Fruit fly (Drosophila melanogaster) whole organism, embryonic: ENCODE measurements around the gene CG43095.

Source experiments
- Abd-B ChIP-seq: fragments of 200-800 bp; sonication (Bioruptor generic); optimal IDR thresholded peaks from 2 replicates; lab custom pipeline; 2018; ENCODE audit warnings: missing biosample characterization, mild to moderate bottlenecking, missing genetic modification characterization, moderate library complexity
- Atf3 ChIP-seq: fragments of 200-800 bp; sonication (Bioruptor generic); optimal IDR thresholded peaks from 3 replicates; lab custom pipeline; 2016; ENCODE audit warnings: missing biosample characterization, missing genetic modification characterization
- CG10654 ChIP-seq: fragments of 200-800 bp; sonication (Bioruptor generic); optimal IDR thresholded peaks from 2 replicates; lab custom pipeline; 2016; ENCODE audit warnings: missing biosample characterization, missing genetic modification characterization
- CG13424 ChIP-seq: fragments of 200-800 bp; sonication (Bioruptor generic); optimal IDR thresholded peaks from 2 replicates; lab custom pipeline; 2019; ENCODE audit warnings: missing biosample characterization, mild to moderate bottlenecking, missing genetic modification characterization, moderate library complexity
- CG13894 ChIP-seq: fragments of 200-800 bp; sonication (Bioruptor generic); optimal IDR thresholded peaks from 3 replicates; lab custom pipeline; 2018; ENCODE audit warnings: missing biosample characterization, mild to moderate bottlenecking, missing genetic modification characterization, moderate library complexity
- CG14050 ChIP-seq: fragments of 200-800 bp; sonication (Bioruptor generic); IDR thresholded peaks from 3 replicates; pipeline ENCODE4 v1.3.6; 2022; ENCODE audit warnings: missing biosample characterization, missing genetic modification characterization
- CG14441 ChIP-seq: fragments of 200-800 bp; sonication (Bioruptor generic); IDR thresholded peaks from 2 replicates; pipeline ENCODE4 v1.3.6; 2022; ENCODE audit warnings: missing biosample characterization, missing genetic modification characterization
- CG1529 ChIP-seq: fragments of 200-800 bp; sonication (Bioruptor generic); optimal IDR thresholded peaks from 3 replicates; lab custom pipeline; 2018; ENCODE audit warnings: missing biosample characterization, missing genetic modification characterization
- CG17328 ChIP-seq: fragments of 200-800 bp; sonication (Bioruptor generic); IDR thresholded peaks from 2 replicates; pipeline ENCODE4 v1.3.6; 2022; ENCODE audit warnings: missing biosample characterization, missing genetic modification characterization
- CG17385 ChIP-seq: fragments of 200-800 bp; sonication (Bioruptor generic); optimal IDR thresholded peaks from 3 replicates; lab custom pipeline; 2018; ENCODE audit warnings: missing biosample characterization, mild to moderate bottlenecking, missing genetic modification characterization
- CG17568 ChIP-seq: fragments of 200-800 bp; sonication (Bioruptor generic); optimal IDR thresholded peaks from 2 replicates; lab custom pipeline; 2018; ENCODE audit warnings: missing biosample characterization, mild to moderate bottlenecking, missing genetic modification characterization, moderate library complexity
- CG17829 ChIP-seq: fragments of 200-800 bp; optimal IDR thresholded peaks from 2 replicates; lab custom pipeline; 2019; ENCODE audit warnings: missing biosample characterization, mild to moderate bottlenecking, missing genetic modification characterization, moderate library complexity
- CG30431 ChIP-seq: fragments of 200-800 bp; sonication (Bioruptor generic); optimal IDR thresholded peaks from 2 replicates; lab custom pipeline; 2017; ENCODE audit warnings: missing biosample characterization, missing genetic modification characterization
- CG33557 ChIP-seq: fragments of 200-800 bp; sonication (Bioruptor generic); optimal IDR thresholded peaks from 2 replicates; lab custom pipeline; 2019; ENCODE audit warnings: missing biosample characterization, mild to moderate bottlenecking, missing genetic modification characterization, moderate library complexity
- CG34376 ChIP-seq: fragments of 200-800 bp; sonication (Bioruptor generic); optimal IDR thresholded peaks from 2 replicates; lab custom pipeline; 2018; ENCODE audit warnings: missing biosample characterization, mild to moderate bottlenecking, missing genetic modification characterization
- CG43689 ChIP-seq: fragments of 200-800 bp; sonication (Bioruptor generic); IDR thresholded peaks from 2 replicates; pipeline ENCODE4 v1.3.6; 2022; ENCODE audit warnings: missing biosample characterization, missing genetic modification characterization
- CG6683 ChIP-seq: fragments of 200-800 bp; sonication (Bioruptor generic); optimal IDR thresholded peaks from 2 replicates; lab custom pipeline; 2017; ENCODE audit warnings: missing biosample characterization, mild to moderate bottlenecking, missing genetic modification characterization, missing genetic modification reagents
- CG6854 ChIP-seq: fragments of 200-800 bp; sonication (Bioruptor generic); optimal IDR thresholded peaks from 3 replicates; lab custom pipeline; 2017; ENCODE audit warnings: missing biosample characterization, mild to moderate bottlenecking, missing genetic modification characterization
- CG8478 ChIP-seq: fragments of >200 bp; optimal IDR thresholded peaks from 2 replicates; lab custom pipeline; 2018
- CG8924 ChIP-seq: fragments of 200-800 bp; optimal IDR thresholded peaks from 3 replicates; lab custom pipeline; 2019; ENCODE audit warnings: missing biosample characterization, mild to moderate bottlenecking, missing genetic modification characterization, moderate library complexity
- CG9609 ChIP-seq: fragments of 200-800 bp; sonication (Bioruptor generic); optimal IDR thresholded peaks from 3 replicates; lab custom pipeline; 2016; ENCODE audit warnings: missing biosample characterization, missing genetic modification characterization
- CG9797 ChIP-seq: fragments of 200-800 bp; sonication (Bioruptor generic); optimal IDR thresholded peaks from 3 replicates; lab custom pipeline; 2018; ENCODE audit warnings: missing biosample characterization, mild to moderate bottlenecking, missing genetic modification characterization
- D ChIP-seq, 2 experiments: fragments of 200-800 bp in 1 of 2; fragments of >200 bp in 1 of 2; sonication (Bioruptor generic) in 1 of 2; optimal IDR thresholded peaks; 2 replicates in 1 of 2; 3 replicates in 1 of 2; lab custom pipeline; 2017; ENCODE audit warnings: mild to moderate bottlenecking in 1 of 2, missing biosample characterization in 1 of 2, missing genetic modification characterization in 1 of 2, missing genetic modification reagents in 1 of 2
- Ets65A ChIP-seq: fragments of 200-800 bp; sonication (Bioruptor generic); peaks from one replicate; lab custom pipeline; 2016; ENCODE audit warnings: missing biosample characterization, missing genetic modification characterization
- GATAe ChIP-seq: fragments of 200-800 bp; sonication (Bioruptor generic); conservative IDR thresholded peaks from 2 replicates; pipeline ENCODE4 v1.3.6; 2022; ENCODE audit warnings: missing biosample characterization, missing genetic modification characterization
- NFAT ChIP-seq: fragments of 200-800 bp; sonication (Bioruptor generic); IDR thresholded peaks from 2 replicates; pipeline ENCODE4 v1.3.6; 2022; ENCODE audit warnings: missing biosample characterization, missing genetic modification characterization
- Opbp ChIP-seq: fragments of 200-800 bp; sonication (Bioruptor generic); IDR thresholded peaks from 3 replicates; pipeline ENCODE4 v1.3.6; 2022; ENCODE audit warnings: missing biosample characterization, missing genetic modification characterization; ENCODE audit not compliant: partially characterized antibody
- Ravus ChIP-seq: fragments of 200-800 bp; sonication (Bioruptor generic); IDR thresholded peaks from 2 replicates; pipeline ENCODE4 v1.3.6; 2022; ENCODE audit warnings: missing biosample characterization, missing genetic modification characterization
- Sox100B ChIP-seq: fragments of 200-800 bp; sonication (Bioruptor generic); optimal IDR thresholded peaks from 3 replicates; lab custom pipeline; 2018; ENCODE audit warnings: missing biosample characterization, mild to moderate bottlenecking, missing genetic modification characterization
- al ChIP-seq: fragments of 200-800 bp; sonication (Bioruptor generic); IDR thresholded peaks from 2 replicates; pipeline ENCODE4 v1.3.6; 2022; ENCODE audit warnings: missing biosample characterization, missing genetic modification characterization
- ase ChIP-seq: fragments of 200-800 bp; sonication (Bioruptor generic); IDR thresholded peaks from 3 replicates; pipeline ENCODE4 v1.3.6; 2022; ENCODE audit warnings: missing biosample characterization, missing genetic modification characterization
- crc ChIP-seq: fragments of 200-800 bp; sonication (Bioruptor generic); optimal IDR thresholded peaks from 2 replicates; lab custom pipeline; 2016; ENCODE audit warnings: missing biosample characterization, missing genetic modification characterization
- fd102C ChIP-seq: fragments of 200-800 bp; sonication (Bioruptor generic); optimal IDR thresholded peaks from 2 replicates; lab custom pipeline; 2018; ENCODE audit warnings: missing biosample characterization, mild to moderate bottlenecking, missing genetic modification characterization, moderate library complexity
- fru ChIP-seq: fragments of >200 bp; optimal IDR thresholded peaks from 2 replicates; lab custom pipeline; 2017
- fu2 ChIP-seq: fragments of 200-800 bp; sonication (Bioruptor generic); optimal IDR thresholded peaks from 2 replicates; lab custom pipeline; 2016; ENCODE audit warnings: missing biosample characterization, missing genetic modification characterization
- grau ChIP-seq: fragments of 200-800 bp; optimal IDR thresholded peaks from 3 replicates; lab custom pipeline; 2019; ENCODE audit warnings: missing biosample characterization, mild to moderate bottlenecking, missing genetic modification characterization, moderate library complexity
- hkb ChIP-seq, 2 experiments: fragments of 200-800 bp in 1 of 2; fragments of >200 bp in 1 of 2; sonication (Bioruptor generic) in 1 of 2; IDR thresholded peaks in 1 of 2; optimal IDR thresholded peaks in 1 of 2; 2 replicates each; pipeline versions ENCODE4 v1.3.6 to Lab custom; 2017 to 2022; ENCODE audit warnings: missing biosample characterization in 1 of 2, missing genetic modification characterization in 1 of 2
- nerfin-1 ChIP-seq: fragments of 200-800 bp; sonication (Bioruptor generic); optimal IDR thresholded peaks from 3 replicates; lab custom pipeline; 2019; ENCODE audit warnings: missing biosample characterization, mild to moderate bottlenecking, missing genetic modification characterization, moderate library complexity
- org-1 ChIP-seq: fragments of 200-800 bp; sonication (Bioruptor generic); optimal IDR thresholded peaks from 2 replicates; lab custom pipeline; 2017; ENCODE audit warnings: missing biosample characterization, missing genetic modification characterization
- otp ChIP-seq: fragments of 200-800 bp; sonication (Bioruptor generic); IDR thresholded peaks from 3 replicates; pipeline ENCODE4, ENCODE4 v1.3.6; 2022; ENCODE audit warnings: missing biosample characterization, missing genetic modification characterization
- pb ChIP-seq: fragments of 200-800 bp; sonication (Bioruptor generic); optimal IDR thresholded peaks from 3 replicates; lab custom pipeline; 2016; ENCODE audit warnings: missing biosample characterization, missing genetic modification characterization
- phol ChIP-seq: fragments of 200-800 bp; sonication (Bioruptor generic); optimal IDR thresholded peaks from 3 replicates; lab custom pipeline; 2018; ENCODE audit warnings: missing biosample characterization, mild to moderate bottlenecking, missing genetic modification characterization, moderate library complexity
- pita ChIP-seq: fragments of 200-800 bp; sonication (Bioruptor generic); optimal IDR thresholded peaks from 2 replicates; lab custom pipeline; 2017; ENCODE audit warnings: missing biosample characterization, mild to moderate bottlenecking, missing genetic modification characterization
- psq ChIP-seq: fragments of 200-800 bp; sonication (Bioruptor generic); optimal IDR thresholded peaks from 2 replicates; lab custom pipeline; 2017; ENCODE audit warnings: missing biosample characterization, missing genetic modification characterization
- run ChIP-seq: fragments of 200-800 bp; sonication (Bioruptor generic); optimal IDR thresholded peaks from 3 replicates; lab custom pipeline; 2018; ENCODE audit warnings: missing biosample characterization, mild to moderate bottlenecking, missing genetic modification characterization
- tll ChIP-seq, 2 experiments: fragments of 200-800 bp in 1 of 2; fragments of >200 bp in 1 of 2; sonication (Bioruptor generic) in 1 of 2; optimal IDR thresholded peaks; 2 replicates each; lab custom pipeline; 2017 to 2019; ENCODE audit warnings: missing biosample characterization in 2 of 2, missing genetic modification characterization in 2 of 2, mild to moderate bottlenecking in 1 of 2, moderate library complexity in 1 of 2
- trem ChIP-seq: fragments of 200-800 bp; optimal IDR thresholded peaks from 3 replicates; lab custom pipeline; 2019; ENCODE audit warnings: missing biosample characterization, mild to moderate bottlenecking, missing genetic modification characterization, moderate library complexity
- tup ChIP-seq: fragments of 200-800 bp; sonication (Bioruptor generic); optimal IDR thresholded peaks from 2 replicates; lab custom pipeline; 2016; ENCODE audit warnings: missing biosample characterization, mild to moderate bottlenecking, missing genetic modification characterization, moderate library complexity
- yki ChIP-seq: fragments of >200 bp; optimal IDR thresholded peaks from 3 replicates; lab custom pipeline; 2018

Gene CG43095

dm6 chr3R:22753895-22754774 is 17.4 kb downstream of the CG43095 start (continued):
- TF ChIP-seq otp (GFP tag; lab: Robert Waterston, UW) (peak; percentile 36; the same call in 1 of the 3 replicates), nerfin-1 (peak; percentile 17), CG14441 (GFP tag; lab: Robert Waterston, UW) (peak; percentile 62), org-1 (GFP tag; lab: Kevin White, UChicago) (peak; percentile 47), CG9797 (GFP tag; lab: Kevin White, UChicago) (no peak), CG17328 (GFP tag; lab: Robert Waterston, UW) (peak; percentile 68), CG14050 (GFP tag; lab: Robert Waterston, UW) (peak; percentile 36; the same call in 2 of the 3 replicates), CG17829 (tag; lab: Kevin White, UChicago) (peak; percentile 60), fru (no peak), CG30431 (no peak), CG6854 (GFP tag; lab: Kevin White, UChicago) (peak; percentile 26), trem (tag; lab: Kevin White, UChicago) (peak; percentile 0), CG10654 (GFP tag; lab: Kevin White, UChicago) (peak; percentile 39), CG8924 (peak; percentile 57), D (optimal IDR thresholded peaks at IDR 0.05; lab: Kevin White, UChicago) (no peak), D (GFP tag; optimal IDR thresholded peaks at IDR 0.05; lab: Kevin White, UChicago) (peak; percentile 59), CG33557 (no peak), tup (no peak), Sox100B (GFP tag; lab: Kevin White, UChicago) (peak; percentile 81), fu2 (GFP tag; lab: Kevin White, UChicago) (no peak), Ets65A (GFP tag; lab: Kevin White, UChicago) (peak; percentile 90), CG17385 (GFP tag; lab: Kevin White, UChicago) (peak; percentile 49), yki (lab: Kevin White, UChicago) (no peak), CG1529 (GFP tag; lab: Kevin White, UChicago) (peak; percentile 22), hkb (optimal IDR thresholded peaks at IDR 0.05; lab: Kevin White, UChicago) (no peak), hkb (GFP tag; IDR thresholded peaks at IDR 0.05; lab: Robert Waterston, UW) (peak; percentile 14; the same call in 1 of the 2 replicates), tll (GFP tag; optimal IDR thresholded peaks at IDR 0.05; lab: Kevin White, UChicago) (no peak), NFAT (GFP tag; lab: Robert Waterston, UW) (peak; percentile 79), Abd-B (peak; percentile 33), pb (GFP tag; lab: Kevin White, UChicago) (no peak), CG13424 (tag; lab: Kevin White, UChicago) (peak; percentile 79), CG6683 (no peak), al (GFP tag; lab: Robert Waterston, UW) (peak; percentile 17; the same call in 1 of the 2 replicates), fd102C (GFP tag; lab: Kevin White, UChicago) (no peak), Opbp (GFP tag; lab: Robert Waterston, UW) (no peak), Atf3 (GFP tag; lab: Kevin White, UChicago) (no peak), GATAe (GFP tag; lab: Robert Waterston, UW) (no peak), ase (GFP tag; lab: Robert Waterston, UW) (peak; percentile 35; the same call in 2 of the 3 replicates), crc (GFP tag; lab: Kevin White, UChicago) (peak; percentile 48), psq (GFP tag; lab: Kevin White, UChicago) (no peak), CG9609 (GFP tag; lab: Kevin White, UChicago) (no peak), run (tag; lab: Kevin White, UChicago) (peak; percentile 15), Ravus (GFP tag; lab: Robert Waterston, UW) (no peak), pita (GFP tag; lab: Kevin White, UChicago) (no peak), CG13894 (tag; lab: Kevin White, UChicago) (peak; percentile 9), phol (tag; lab: Kevin White, UChicago) (peak; percentile 74), CG8478 (lab: Kevin White, UChicago) (no peak), CG17568 (GFP tag; lab: Kevin White, UChicago) (peak; percentile 19), grau (peak; percentile 72), CG34376 (GFP tag; lab: Kevin White, UChicago) (no peak), CG43689 (GFP tag; lab: Robert Waterston, UW) (no peak)
